Fruit fly (Drosophila melanogaster): ENCODE data around the gene 5-HT2B.

DNA sequence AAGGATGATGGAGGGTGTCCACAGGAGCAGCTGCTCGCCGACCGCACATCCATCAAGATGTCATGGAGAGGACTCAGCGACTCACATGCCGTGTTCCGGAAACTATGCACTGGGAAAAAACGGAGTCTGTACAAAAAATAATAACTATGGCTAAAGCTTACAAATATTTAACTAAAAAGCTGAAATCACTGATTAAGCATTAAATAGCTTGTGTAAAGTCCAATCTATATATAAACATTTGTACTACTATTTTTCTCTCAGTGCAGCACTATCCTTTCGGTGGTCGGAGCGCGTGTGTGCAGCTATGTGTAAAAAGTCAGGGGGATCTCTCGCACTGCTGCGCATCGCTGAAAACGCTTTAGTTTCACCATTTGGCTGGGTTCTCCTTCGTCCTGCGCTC is 18.2 kb downstream of the 5-HT2B start:
- no peak for TF ChIP-seq lola (GFP tag; optimal IDR thresholded peaks at IDR 0.05)
- TF ChIP-seq dsf (GFP tag; optimal IDR thresholded peaks at IDR 0.05; ENCODE audit: borderline replicate concordance) = no peak
- TF ChIP-seq OdsH (GFP tag; optimal IDR thresholded peaks at IDR 0.05) = no peak
- TF ChIP-seq Dfd (GFP tag; optimal IDR thresholded peaks at IDR 0.05) = no peak
- no peak for TF ChIP-seq psq (GFP tag; optimal IDR thresholded peaks at IDR 0.05)

Measured in whole organism, wandering third instar larva.